Fruit fly (Drosophila melanogaster) whole organism, prepupa: ENCODE measurements around the gene Mondo.

ENCODE experiments used
- CG6163 ChIP-seq: fragments of 200-800 bp; sonication (Bioruptor generic); IDR thresholded peaks from 3 replicates; pipeline ENCODE4 v1.3.6; 2022; ENCODE audit warnings: missing biosample characterization, missing genetic modification characterization
- Gug ChIP-seq: fragments of 200-800 bp; sonication (Bioruptor generic); IDR thresholded peaks from 2 replicates; pipeline ENCODE4 v1.3.6; 2022; ENCODE audit warnings: missing biosample characterization, missing genetic modification characterization
- eg ChIP-seq: fragments of 200-800 bp; sonication (Bioruptor generic); IDR thresholded peaks from 3 replicates; pipeline ENCODE4 v1.3.6; 2022; ENCODE audit warnings: missing biosample characterization, missing genetic modification characterization
- topi ChIP-seq: fragments of 200-800 bp; sonication (Bioruptor generic); optimal IDR thresholded peaks from 3 replicates; lab custom pipeline; 2016; ENCODE audit warnings: missing biosample characterization, missing genetic modification characterization

DNA sequence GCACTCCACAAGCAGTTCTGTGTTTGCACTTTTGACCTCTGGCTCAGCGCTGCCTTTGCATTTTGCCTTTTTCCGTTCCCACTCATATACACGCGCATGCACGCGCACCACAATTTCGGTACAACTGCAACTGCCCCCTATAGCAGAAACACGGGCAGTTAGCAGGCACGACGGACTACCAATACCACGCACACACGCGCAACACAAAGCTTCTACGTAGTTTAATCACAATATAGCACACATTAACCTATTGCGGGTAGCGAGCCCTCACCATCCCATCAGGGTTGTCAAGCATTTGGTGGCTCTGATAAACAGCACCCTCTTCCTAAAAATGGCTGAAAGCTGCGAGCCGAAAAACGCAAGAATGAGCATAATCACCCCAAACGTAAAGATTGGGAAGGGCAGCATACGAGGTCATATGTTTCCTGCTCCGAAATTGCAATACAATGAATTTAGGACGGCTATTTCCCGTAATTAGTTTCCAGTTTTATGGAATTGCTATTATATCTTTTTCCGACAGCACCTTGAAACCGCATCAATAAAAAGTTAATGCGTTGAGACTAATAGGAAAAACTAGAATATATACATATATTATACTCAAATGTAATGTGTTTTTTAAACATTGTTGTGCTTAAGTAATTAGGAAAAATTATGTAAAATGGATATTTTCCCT, at the start of gene Mondo:
- TF ChIP-seq Gug (GFP tag; lab: Robert Waterston, UW) (peak; percentile 41), CG6163 (GFP tag; lab: Robert Waterston, UW) (no peak; the same call in 2 of the 3 replicates), topi (GFP tag; lab: Kevin White, UChicago) (no peak), eg (GFP tag; lab: Robert Waterston, UW) (no peak; the same call in 2 of the 3 replicates)
